Fruit fly (Drosophila melanogaster) whole organism, larva: ENCODE results near the gene Cap-D3.

Source experiments
- noc ChIP-seq: fragments of 200-800 bp; sonication (Bioruptor generic); optimal IDR thresholded peaks from 3 replicates; lab custom pipeline; 2019; ENCODE audit warnings: missing biosample characterization, mild to moderate bottlenecking, missing genetic modification characterization, moderate library complexity

The Cap-D3 gene

dm6 chr2L:5546207-5546517 lies 20.5 kb downstream of the Cap-D3 start:
- no peak for TF ChIP-seq noc (tag; lab: Kevin White, UChicago)

dm6 chr2L:5546518-5547287 lies 21.0 kb downstream of the Cap-D3 start, which contains the start of gene Oscillin:
Gene Oscillin (plus strand): TSS chr2L:5547086.
- no peak for TF ChIP-seq noc (tag; lab: Kevin White, UChicago)

dm6 chr2L:5547288-5547777 lies 21.6 kb downstream of the Cap-D3 start:
- peak; percentile 23 for TF ChIP-seq noc (tag; lab: Kevin White, UChicago)

dm6 chr2L:5550735-5551134 lies 25.0 kb downstream of the Cap-D3 start, which contains the start of gene CG14014:
Gene CG14014 (minus strand): TSS chr2L:5550835.
- no peak for TF ChIP-seq noc (tag; lab: Kevin White, UChicago)

dm6 chr2L:5551538-5551937 lies 25.8 kb downstream of the Cap-D3 start, which contains the start of gene CG18269:
Gene CG18269 (plus strand): TSS chr2L:5551838.
- TF ChIP-seq noc (tag; lab: Kevin White, UChicago), result no peak

dm6 chr2L:5553750-5554149 lies 28.0 kb downstream of the Cap-D3 start, which contains the start of the genes CG14013 and CG14017:
Gene CG14013 (minus strand): TSS chr2L:5553850.
Gene CG14017 (plus strand): TSS chr2L:5553897.
- TF ChIP-seq noc (tag; lab: Kevin White, UChicago), result no peak

- no peak for TF ChIP-seq noc (tag; lab: Kevin White, UChicago)
Observed at dm6 chr2L:5554818-5555217, 29.1 kb downstream of the Cap-D3 start, which contains the start of gene GluRIIA. Gene GluRIIA (plus strand): TSS chr2L:5555072.

- TF ChIP-seq noc (tag; lab: Kevin White, UChicago), result no peak
Observed at dm6 chr2L:5558809-5559392, 33.2 kb downstream of the Cap-D3 start, which contains the start of gene GluRIIB. Gene GluRIIB (plus strand): TSS chr2L:5559342.

dm6 chr2L:5567103-5567502 lies 41.4 kb downstream of the Cap-D3 start:
- no peak for TF ChIP-seq noc (tag; lab: Kevin White, UChicago)

- no peak for TF ChIP-seq noc (tag; lab: Kevin White, UChicago)
Observed at dm6 chr2L:5569503-5569902, 43.8 kb downstream of the Cap-D3 start.

dm6 chr2L:5581016-5581415 lies 55.3 kb downstream of the Cap-D3 start, which contains the start of gene CG14011:
Gene CG14011 (minus strand): TSS chr2L:5581116.
- no peak for TF ChIP-seq noc (tag; lab: Kevin White, UChicago)
